Fruit fly (Drosophila melanogaster): ENCODE measurements around the gene CG9705.

CG9705 gene

DNA sequence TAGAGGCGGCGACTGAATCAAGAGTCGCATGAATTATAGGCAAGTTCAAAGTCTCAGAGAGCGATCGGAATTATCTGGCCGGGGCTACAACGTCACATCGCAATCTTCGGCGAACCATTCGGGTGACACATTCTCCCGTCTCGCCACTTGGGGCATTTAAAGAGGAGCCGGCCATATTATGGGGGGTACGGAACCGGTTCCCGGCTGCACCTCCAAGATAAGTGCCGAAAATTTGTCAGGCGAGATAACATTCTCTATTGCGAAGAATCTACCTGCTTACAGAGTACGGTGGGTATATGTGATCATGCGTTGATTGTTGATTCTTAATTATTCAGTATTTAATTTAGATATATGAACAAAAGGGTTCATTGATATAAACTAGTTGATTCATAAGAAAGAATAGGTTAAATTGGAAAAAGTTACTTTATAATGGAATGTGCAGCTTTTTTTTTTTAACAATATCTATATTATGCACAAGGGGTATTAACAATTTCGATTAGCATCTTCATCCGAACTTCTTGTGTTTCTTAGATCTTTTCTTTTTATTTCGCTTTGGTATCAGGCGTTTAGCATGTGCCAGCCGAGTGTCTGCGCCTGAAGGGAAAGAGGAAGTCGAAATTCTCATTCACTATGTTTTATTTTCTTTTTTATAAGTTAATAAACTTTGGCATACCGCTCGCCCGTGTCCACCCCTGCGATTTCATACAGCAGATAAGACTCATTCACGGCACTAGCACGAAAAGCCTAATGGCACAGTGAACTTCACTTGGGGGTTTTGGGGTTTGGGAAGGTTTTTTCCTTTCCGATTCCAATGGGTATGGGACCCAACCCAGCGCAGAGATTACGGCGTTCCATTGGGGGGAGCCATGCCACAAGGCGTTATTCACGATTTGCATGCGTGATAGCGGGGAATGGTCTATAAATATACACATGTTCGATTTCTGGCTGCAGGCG is 21.9 kb downstream of the CG9705 start:
- TF ChIP-seq ey (GFP tag; optimal IDR thresholded peaks at IDR 0.05) = peak; percentile 83
- no peak for TF ChIP-seq Abd-B (GFP tag; optimal IDR thresholded peaks at IDR 0.05)
- TF ChIP-seq Jra (GFP tag; optimal IDR thresholded peaks at IDR 0.05) = no peak
- peak; percentile 85 for TF ChIP-seq rgr (GFP tag; optimal IDR thresholded peaks at IDR 0.05)
- no peak for TF ChIP-seq pan (optimal IDR thresholded peaks at IDR 0.05)
- TF ChIP-seq psq (GFP tag; optimal IDR thresholded peaks at IDR 0.05) = peak; percentile 81
- TF ChIP-seq dsf (GFP tag; optimal IDR thresholded peaks at IDR 0.05; ENCODE audit: borderline replicate concordance) = peak; percentile 3
- TF ChIP-seq CG9705 (GFP tag; optimal IDR thresholded peaks at IDR 0.05) = no peak
- peak; percentile 10 for TF ChIP-seq Dfd (GFP tag; optimal IDR thresholded peaks at IDR 0.05)
- TF ChIP-seq Hnf4 (GFP tag; optimal IDR thresholded peaks at IDR 0.05) = peak; percentile 62
- peak; percentile 35 for TF ChIP-seq sv (GFP tag; optimal IDR thresholded peaks at IDR 0.05)
- TF ChIP-seq Hr83 (GFP tag; optimal IDR thresholded peaks at IDR 0.05; ENCODE audit: poor library complexity, severe bottlenecking) = no peak
- peak; percentile 38 to 69 for TF ChIP-seq foxo (GFP tag; optimal IDR thresholded peaks at IDR 0.05)
- TF ChIP-seq Mio (GFP tag; optimal IDR thresholded peaks at IDR 0.05) = peak; percentile 44
- TF ChIP-seq h (GFP tag; optimal IDR thresholded peaks at IDR 0.05) = peak; percentile 83
- TF ChIP-seq brk (GFP tag; optimal IDR thresholded peaks at IDR 0.05) = peak; percentile 62
- TF ChIP-seq fru (GFP tag; optimal IDR thresholded peaks at IDR 0.05) = peak; percentile 82
- TF ChIP-seq jim (GFP tag; optimal IDR thresholded peaks at IDR 0.05) = peak; percentile 50
- peak; percentile 86 for TF ChIP-seq OdsH (GFP tag; optimal IDR thresholded peaks at IDR 0.05)
- peak; percentile 38 to 54 for TF ChIP-seq dl (GFP tag; optimal IDR thresholded peaks at IDR 0.05; ENCODE audit: insufficient read depth in 1 of 2, partially characterized antibody in 2 of 2)
- TF ChIP-seq CG32264 (GFP tag; optimal IDR thresholded peaks at IDR 0.05) = no peak
- TF ChIP-seq sage (GFP tag; optimal IDR thresholded peaks at IDR 0.05) = peak; percentile 41
- TF ChIP-seq Sp1 (GFP tag; optimal IDR thresholded peaks at IDR 0.05) = peak; percentile 67
- TF ChIP-seq dmrt93B (GFP tag; optimal IDR thresholded peaks at IDR 0.05) = no peak
- no peak for TF ChIP-seq Hr78 (GFP tag; optimal IDR thresholded peaks at IDR 0.05)
- TF ChIP-seq br (GFP tag; optimal IDR thresholded peaks at IDR 0.05) = peak; percentile 48
- peak; percentile 21 for TF ChIP-seq tai (GFP tag; optimal IDR thresholded peaks at IDR 0.05)
- TF ChIP-seq woc (GFP tag; optimal IDR thresholded peaks at IDR 0.05) = peak; percentile 63
- peak; percentile 16 for TF ChIP-seq CrebA (GFP tag; optimal IDR thresholded peaks at IDR 0.05; ENCODE audit: borderline replicate concordance)
- no peak for TF ChIP-seq GATAd (GFP tag; optimal IDR thresholded peaks at IDR 0.05)
- TF ChIP-seq Myc (optimal IDR thresholded peaks at IDR 0.05) = no peak
- no peak for TF ChIP-seq N (GFP tag; optimal IDR thresholded peaks at IDR 0.05)
- no peak for TF ChIP-seq lola (GFP tag; optimal IDR thresholded peaks at IDR 0.05)
- TF ChIP-seq Rel (GFP tag; optimal IDR thresholded peaks at IDR 0.05) = peak; percentile 62
- TF ChIP-seq Rel (tag; optimal IDR thresholded peaks at IDR 0.05) = peak; percentile 99
- no peak for TF ChIP-seq usp (GFP tag; optimal IDR thresholded peaks at IDR 0.05)
- no peak for TF ChIP-seq HLH106 (tag; optimal IDR thresholded peaks at IDR 0.05)
- TF ChIP-seq Vsx2 (GFP tag; optimal IDR thresholded peaks at IDR 0.05; ENCODE audit: partially characterized antibody) = peak; percentile 45
- peak; percentile 27 for TF ChIP-seq Dif (GFP tag; optimal IDR thresholded peaks at IDR 0.05; ENCODE audit: partially characterized antibody)

dm6 chr3L:16803273-16803672 is 23.4 kb downstream of the CG9705 start:
- TF ChIP-seq br (GFP tag; optimal IDR thresholded peaks at IDR 0.05) (no peak), Dif (GFP tag; optimal IDR thresholded peaks at IDR 0.05; ENCODE audit: partially characterized antibody) (no peak), Abd-B (GFP tag; optimal IDR thresholded peaks at IDR 0.05) (no peak), fru (GFP tag; optimal IDR thresholded peaks at IDR 0.05) (no peak), GATAd (GFP tag; optimal IDR thresholded peaks at IDR 0.05) (no peak), Myc (optimal IDR thresholded peaks at IDR 0.05) (no peak), N (GFP tag; optimal IDR thresholded peaks at IDR 0.05) (no peak), OdsH (GFP tag; optimal IDR thresholded peaks at IDR 0.05) (no peak), tai (GFP tag; optimal IDR thresholded peaks at IDR 0.05) (no peak), Vsx2 (GFP tag; optimal IDR thresholded peaks at IDR 0.05; ENCODE audit: partially characterized antibody) (no peak), brk (GFP tag; optimal IDR thresholded peaks at IDR 0.05) (no peak)
